Worm (Caenorhabditis elegans): ENCODE results near the gene fbxa-32.

DNA sequence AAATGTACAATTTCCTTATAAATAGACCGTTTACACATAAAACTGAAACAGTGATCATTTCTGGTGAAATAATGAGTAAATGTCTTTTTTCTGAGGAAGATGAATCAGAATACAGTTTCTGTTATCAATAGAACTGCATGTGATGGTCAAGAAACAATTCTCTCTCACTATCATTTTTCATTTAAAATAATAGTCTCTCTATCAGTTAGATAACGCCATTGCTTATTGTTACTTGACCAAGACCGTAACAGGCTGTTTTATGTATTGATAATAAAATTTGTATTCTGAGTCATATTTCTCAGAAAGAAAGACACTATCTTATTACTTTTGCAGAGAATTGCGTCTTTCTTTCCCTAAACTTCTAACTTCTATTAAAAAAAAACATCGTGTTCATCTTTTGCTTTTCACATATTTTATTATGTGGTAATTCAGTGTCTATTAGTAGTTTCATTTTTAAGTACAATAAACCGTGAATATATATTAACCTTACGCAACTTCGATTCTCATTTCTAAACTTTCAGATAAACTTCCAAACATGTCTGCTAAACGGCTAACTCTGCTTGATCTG is 26.2 kb upstream of the fbxa-32 start, which contains the start of gene fbxa-35:
- TF ChIP-seq zag-1 (tag; optimal IDR thresholded peaks at IDR 0.05) (no peak), dmd-4 (tag; optimal IDR thresholded peaks at IDR 0.05) (no peak), lin-13 (GFP tag; optimal IDR thresholded peaks at IDR 0.05) (no peak), fos-1 (tag; optimal IDR thresholded peaks at IDR 0.05) (peak; percentile 87), blmp-1 (tag; optimal IDR thresholded peaks at IDR 0.05; ENCODE audit: insufficient read depth) (no peak)

Data from whole organism, L2 larva.